Worm (Caenorhabditis elegans) whole organism, L2 larva: ENCODE data around the gene mms-19.

Experiments used
- ama-1 ChIP-seq: fragments of 150-350 bp; optimal IDR thresholded peaks from 2 replicates; lab custom pipeline; 2018; ENCODE audit warnings: inconsistent platforms
- blmp-1 ChIP-seq: sonication (generic microtip); optimal IDR thresholded peaks from 2 replicates; lab custom pipeline; 2017; ENCODE audit warnings: missing genetic modification characterization, mild to moderate bottlenecking, missing compliant biosample characterization, antibody characterized with exemption, moderate library complexity; ENCODE audit not compliant: insufficient read depth
- ceh-16 ChIP-seq: fragments of 150-350 bp; optimal IDR thresholded peaks from 2 replicates; lab custom pipeline; 2014; ENCODE audit warnings: missing biosample characterization, missing genetic modification characterization
- unc-39 ChIP-seq: fragments of 150-350 bp; optimal IDR thresholded peaks from 2 replicates; lab custom pipeline; 2014; ENCODE audit warnings: missing biosample characterization, missing genetic modification characterization

ce11 chrV:5511720-5512119, 2.4 kb upstream of the mms-19 start:
- no peak for TF ChIP-seq blmp-1 (tag; lab: Kevin White, UChicago)
- TF ChIP-seq ceh-16 (tag; lab: Kevin White, UChicago): no peak
- TF ChIP-seq ama-1 (lab: Kevin White, UChicago): no peak
- no peak for TF ChIP-seq unc-39 (tag; lab: Kevin White, UChicago)
